Fruit fly (Drosophila melanogaster) whole organism, prepupa: ENCODE data around the gene kumpel.

Experiments used
- Blimp-1 ChIP-seq: fragments of 200-800 bp; sonication (Bioruptor generic); optimal IDR thresholded peaks from 3 replicates; lab custom pipeline; 2017; ENCODE audit warnings: missing biosample characterization, missing genetic modification characterization, mild to moderate bottlenecking, moderate library complexity, missing genetic modification reagents
- CG10669 ChIP-seq: fragments of 200-800 bp; sonication (Bioruptor generic); optimal IDR thresholded peaks from 3 replicates; lab custom pipeline; 2018; ENCODE audit warnings: missing biosample characterization, mild to moderate bottlenecking, missing genetic modification characterization, moderate library complexity
- CG11294 ChIP-seq: fragments of 200-800 bp; sonication (Bioruptor generic); IDR thresholded peaks from 2 replicates; pipeline ENCODE4 v1.3.6; 2022; ENCODE audit warnings: missing biosample characterization, missing genetic modification characterization
- CG11902 ChIP-seq: fragments of 200-800 bp; sonication (Bioruptor generic); optimal IDR thresholded peaks from 3 replicates; lab custom pipeline; 2016; ENCODE audit warnings: missing biosample characterization, missing genetic modification characterization
- CG15336 ChIP-seq: fragments of 200-800 bp; sonication (Bioruptor generic); IDR thresholded peaks from 2 replicates; pipeline ENCODE4 v1.3.6; 2022; ENCODE audit warnings: missing biosample characterization, missing genetic modification characterization
- CG1621 ChIP-seq: fragments of 200-800 bp; sonication (Bioruptor generic); optimal IDR thresholded peaks from 3 replicates; lab custom pipeline; 2018; ENCODE audit warnings: missing biosample characterization, mild to moderate bottlenecking, missing genetic modification characterization
- CG3032 ChIP-seq: fragments of 200-800 bp; optimal IDR thresholded peaks from 2 replicates; lab custom pipeline; 2019; ENCODE audit warnings: missing biosample characterization, mild to moderate bottlenecking, missing genetic modification characterization, moderate library complexity
- CG31627 ChIP-seq: fragments of 200-800 bp; sonication (Bioruptor generic); optimal IDR thresholded peaks from 3 replicates; lab custom pipeline; 2016; ENCODE audit warnings: missing biosample characterization, missing genetic modification characterization
- CG32006 ChIP-seq: fragments of 200-800 bp; sonication (Bioruptor generic); optimal IDR thresholded peaks from 3 replicates; lab custom pipeline; 2017; ENCODE audit warnings: missing biosample characterization, mild to moderate bottlenecking, missing genetic modification characterization
- CG3919 ChIP-seq: fragments of 200-800 bp; sonication (Bioruptor generic); optimal IDR thresholded peaks from 3 replicates; lab custom pipeline; 2016; ENCODE audit warnings: missing biosample characterization, missing genetic modification characterization
- CG4318 ChIP-seq: fragments of 200-800 bp; sonication (Bioruptor generic); optimal IDR thresholded peaks from 3 replicates; lab custom pipeline; 2017; ENCODE audit warnings: missing biosample characterization, mild to moderate bottlenecking, missing genetic modification characterization
- CG6163 ChIP-seq: fragments of 200-800 bp; sonication (Bioruptor generic); IDR thresholded peaks from 3 replicates; pipeline ENCODE4 v1.3.6; 2022; ENCODE audit warnings: missing biosample characterization, missing genetic modification characterization
- CG6276 ChIP-seq: fragments of 200-800 bp; sonication (Bioruptor generic); optimal IDR thresholded peaks from 2 replicates; lab custom pipeline; 2017; ENCODE audit warnings: missing biosample characterization, mild to moderate bottlenecking, missing genetic modification characterization
- CG6792 ChIP-seq: fragments of 200-800 bp; sonication (Bioruptor generic); optimal IDR thresholded peaks from 3 replicates; lab custom pipeline; 2016; ENCODE audit warnings: missing biosample characterization, missing genetic modification characterization
- CG6854 ChIP-seq: fragments of 200-800 bp; sonication (Bioruptor generic); optimal IDR thresholded peaks from 2 replicates; lab custom pipeline; 2017; ENCODE audit warnings: missing biosample characterization, mild to moderate bottlenecking, missing genetic modification characterization
- CG7368 ChIP-seq: fragments of 200-800 bp; sonication (Bioruptor generic); optimal IDR thresholded peaks from 3 replicates; lab custom pipeline; 2016; ENCODE audit warnings: missing biosample characterization, missing genetic modification characterization
- CG8119 ChIP-seq: fragments of 200-800 bp; sonication (Bioruptor generic); IDR thresholded peaks from 3 replicates; pipeline ENCODE4 v1.3.6; 2022; ENCODE audit warnings: missing biosample characterization, missing genetic modification characterization
- CG8319 ChIP-seq: fragments of 200-800 bp; sonication (Bioruptor generic); optimal IDR thresholded peaks from 3 replicates; lab custom pipeline; 2016; ENCODE audit warnings: missing biosample characterization, missing genetic modification characterization
- CG8632 ChIP-seq: fragments of 200-800 bp; sonication (Bioruptor generic); optimal IDR thresholded peaks from 3 replicates; lab custom pipeline; 2016; ENCODE audit warnings: missing biosample characterization, missing genetic modification characterization
- Eip75B ChIP-seq: fragments of 200-800 bp; sonication (Bioruptor generic); optimal IDR thresholded peaks from 3 replicates; lab custom pipeline; 2016; ENCODE audit warnings: missing biosample characterization, missing genetic modification characterization
- Eip78C ChIP-seq: fragments of 200-800 bp; sonication (Bioruptor generic); peaks from one replicate; lab custom pipeline; 2016; ENCODE audit warnings: missing biosample characterization, missing genetic modification characterization
- Ets21C ChIP-seq: fragments of 200-800 bp; sonication (Bioruptor generic); optimal IDR thresholded peaks from 3 replicates; lab custom pipeline; 2016; ENCODE audit warnings: missing biosample characterization, missing genetic modification characterization
- Ets96B ChIP-seq: fragments of 200-800 bp; optimal IDR thresholded peaks from 2 replicates; lab custom pipeline; 2019; ENCODE audit warnings: missing biosample characterization, mild to moderate bottlenecking, missing genetic modification characterization, moderate library complexity
- Gug ChIP-seq: fragments of 200-800 bp; sonication (Bioruptor generic); IDR thresholded peaks from 2 replicates; pipeline ENCODE4 v1.3.6; 2022; ENCODE audit warnings: missing biosample characterization, missing genetic modification characterization
- Hr39 ChIP-seq: fragments of 200-800 bp; sonication (Bioruptor generic); optimal IDR thresholded peaks from 2 replicates; lab custom pipeline; 2016; ENCODE audit warnings: missing biosample characterization, missing genetic modification characterization
- Hr4 ChIP-seq: fragments of 200-800 bp; sonication (Bioruptor generic); optimal IDR thresholded peaks from 3 replicates; lab custom pipeline; 2016; ENCODE audit warnings: missing biosample characterization, missing genetic modification characterization
- Met ChIP-seq: fragments of 200-800 bp; sonication (Bioruptor generic); optimal IDR thresholded peaks from 3 replicates; lab custom pipeline; 2016; ENCODE audit warnings: missing biosample characterization, missing genetic modification characterization
- OdsH ChIP-seq: fragments of 200-800 bp; sonication (Bioruptor generic); optimal IDR thresholded peaks from 3 replicates; lab custom pipeline; 2016; ENCODE audit warnings: missing biosample characterization, missing genetic modification characterization
- Smox ChIP-seq: fragments of 200-800 bp; sonication (Bioruptor generic); optimal IDR thresholded peaks from 3 replicates; lab custom pipeline; 2016; ENCODE audit warnings: missing biosample characterization, missing genetic modification characterization
- Sox14 ChIP-seq: fragments of 200-800 bp; sonication (Bioruptor generic); optimal IDR thresholded peaks from 3 replicates; lab custom pipeline; 2016; ENCODE audit warnings: missing biosample characterization, missing genetic modification characterization
- Sox15 ChIP-seq: fragments of 200-800 bp; sonication (Bioruptor generic); optimal IDR thresholded peaks from 3 replicates; lab custom pipeline; 2016; ENCODE audit warnings: missing biosample characterization, missing genetic modification characterization
- achi ChIP-seq: fragments of 200-800 bp; sonication (Bioruptor generic); optimal IDR thresholded peaks from 3 replicates; lab custom pipeline; 2016; ENCODE audit warnings: missing biosample characterization, missing genetic modification characterization
- dac ChIP-seq: fragments of 200-800 bp; sonication (Bioruptor generic); optimal IDR thresholded peaks from 2 replicates; lab custom pipeline; 2017; ENCODE audit warnings: missing biosample characterization, mild to moderate bottlenecking, missing genetic modification characterization
- dsx ChIP-seq: fragments of 200-800 bp; optimal IDR thresholded peaks from 3 replicates; lab custom pipeline; 2019; ENCODE audit warnings: missing biosample characterization, mild to moderate bottlenecking, missing genetic modification characterization, moderate library complexity; ENCODE audit not compliant: poor library complexity, severe bottlenecking
- esn ChIP-seq: fragments of 200-800 bp; sonication (Bioruptor generic); optimal IDR thresholded peaks from 2 replicates; lab custom pipeline; 2016; ENCODE audit warnings: missing biosample characterization, mild to moderate bottlenecking, missing genetic modification characterization, moderate library complexity
- fd59A ChIP-seq: fragments of 200-800 bp; sonication (Bioruptor generic); optimal IDR thresholded peaks from 2 replicates; lab custom pipeline; 2017; ENCODE audit warnings: missing biosample characterization, mild to moderate bottlenecking, missing genetic modification characterization, missing genetic modification reagents
- fkh ChIP-seq: fragments of 200-800 bp; sonication (Bioruptor generic); optimal IDR thresholded peaks from 3 replicates; lab custom pipeline; 2017; ENCODE audit warnings: missing biosample characterization, mild to moderate bottlenecking, missing genetic modification characterization, moderate library complexity
- lz ChIP-seq: fragments of 200-800 bp; sonication (Bioruptor generic); optimal IDR thresholded peaks from 3 replicates; lab custom pipeline; 2016; ENCODE audit warnings: missing biosample characterization, missing genetic modification characterization
- net ChIP-seq: fragments of 200-800 bp; sonication (Bioruptor generic); optimal IDR thresholded peaks from 3 replicates; lab custom pipeline; 2016; ENCODE audit warnings: missing biosample characterization, missing genetic modification characterization
- salr ChIP-seq, 2 experiments: fragments of 200-800 bp; sonication (Bioruptor generic); optimal IDR thresholded peaks; 3 replicates each; lab custom pipeline; 2016 to 2018; ENCODE audit warnings: missing biosample characterization in 2 of 2, missing genetic modification characterization in 2 of 2, mild to moderate bottlenecking in 1 of 2
- spab ChIP-seq: fragments of 200-800 bp; sonication (Bioruptor generic); optimal IDR thresholded peaks from 2 replicates; lab custom pipeline; 2017; ENCODE audit warnings: missing biosample characterization, mild to moderate bottlenecking, missing genetic modification characterization, missing genetic modification reagents
- topi ChIP-seq: fragments of 200-800 bp; sonication (Bioruptor generic); optimal IDR thresholded peaks from 3 replicates; lab custom pipeline; 2016; ENCODE audit warnings: missing biosample characterization, missing genetic modification characterization

kumpel gene

dm6 chr3R:25881915-25882314, 24.9 kb upstream of the kumpel start, which contains the start of gene SppL:
Gene SppL, plus strand, starts transcription at chr3R:25881984.
- TF ChIP-seq fkh (GFP tag; lab: Kevin White, UChicago) (peak; percentile 83), CG6854 (peak; percentile 18), Sox14 (GFP tag; lab: Kevin White, UChicago) (peak; percentile 73), Sox15 (GFP tag; lab: Kevin White, UChicago) (no peak), spab (GFP tag; lab: Kevin White, UChicago) (no peak)
- TF ChIP-seq, all 60 proteins: peak for 3

- peak; percentile 45; the same call in 2 of the 3 replicates for TF ChIP-seq CG8119 (GFP tag; lab: Robert Waterston, UW)
- TF ChIP-seq salr (GFP tag; optimal IDR thresholded peaks at IDR 0.05; lab: Kevin White, UChicago): peak in 1 of 2 experiments; percentile 3
- TF ChIP-seq CG4318 (GFP tag; lab: Kevin White, UChicago): peak; percentile 39
- TF ChIP-seq CG32006: peak; percentile 70
- no peak for TF ChIP-seq spab (GFP tag; lab: Kevin White, UChicago)
- TF ChIP-seq Hr4 (GFP tag; lab: Kevin White, UChicago): peak; percentile 47
- TF ChIP-seq achi: peak; percentile 8
- TF ChIP-seq CG6276: peak; percentile 50
- no peak for TF ChIP-seq CG7368 (GFP tag; lab: Kevin White, UChicago)
- no peak for TF ChIP-seq fd59A
- peak; percentile 58 for TF ChIP-seq Eip78C (GFP tag; lab: Kevin White, UChicago)
- TF ChIP-seq lz: no peak
- no peak for TF ChIP-seq CG31627
Observed at dm6 chr3R:25882606-25883266, 24.1 kb upstream of the kumpel start.

- TF ChIP-seq fkh (GFP tag; lab: Kevin White, UChicago) (peak; percentile 6), Blimp-1 (GFP tag; lab: Kevin White, UChicago) (no peak)
Observed at dm6 chr3R:25883877-25884276, 22.9 kb upstream of the kumpel start.

- no peak for TF ChIP-seq CG31627
- TF ChIP-seq Hr39: no peak
- no peak for TF ChIP-seq dac (GFP tag; lab: Kevin White, UChicago)
- TF ChIP-seq CG32006: peak; percentile 72
- TF ChIP-seq CG6854: no peak
- peak; percentile 48 for TF ChIP-seq Eip78C (GFP tag; lab: Kevin White, UChicago)
- peak; percentile 55 for TF ChIP-seq Met (GFP tag; lab: Kevin White, UChicago)
- peak; percentile 66 for TF ChIP-seq CG6276
- TF ChIP-seq salr (GFP tag; optimal IDR thresholded peaks at IDR 0.05; lab: Kevin White, UChicago): peak in 1 of 2 experiments; percentile 64
- peak; percentile 11 for TF ChIP-seq Eip75B (GFP tag; lab: Kevin White, UChicago)
- TF ChIP-seq CG3032 (tag; lab: Kevin White, UChicago): peak; percentile 26
- TF ChIP-seq CG11902: no peak
- no peak for TF ChIP-seq dsx (GFP tag; lab: Kevin White, UChicago)
- peak; percentile 50 for TF ChIP-seq Hr4 (GFP tag; lab: Kevin White, UChicago)
- peak; percentile 39 for TF ChIP-seq Smox
- peak; percentile 46; the same call in 1 of the 2 replicates for TF ChIP-seq Gug (GFP tag; lab: Robert Waterston, UW)
- TF ChIP-seq CG8319 (GFP tag; lab: Kevin White, UChicago): no peak
- TF ChIP-seq CG3919 (GFP tag; lab: Kevin White, UChicago): no peak
- peak; percentile 15 for TF ChIP-seq CG10669
- TF ChIP-seq Sox15 (GFP tag; lab: Kevin White, UChicago): no peak
- peak; percentile 25 for TF ChIP-seq lz
- TF ChIP-seq achi: peak; percentile 54
- TF ChIP-seq Blimp-1 (GFP tag; lab: Kevin White, UChicago): no peak
- TF ChIP-seq CG6163: peak; percentile 7; the same call in 1 of the 3 replicates
- no peak for TF ChIP-seq spab (GFP tag; lab: Kevin White, UChicago)
- TF ChIP-seq CG1621 (tag; lab: Kevin White, UChicago): no peak
- peak; percentile 44 for TF ChIP-seq topi (GFP tag; lab: Kevin White, UChicago)
- TF ChIP-seq Ets21C (GFP tag; lab: Kevin White, UChicago): no peak
- TF ChIP-seq esn (GFP tag; lab: Kevin White, UChicago): peak; percentile 55
- TF ChIP-seq Ets96B (tag; lab: Kevin White, UChicago): peak; percentile 31
- TF ChIP-seq fd59A: no peak
- TF ChIP-seq CG11294 (GFP tag; lab: Robert Waterston, UW): no peak
- peak; percentile 82 for TF ChIP-seq CG15336
- TF ChIP-seq OdsH (GFP tag; lab: Kevin White, UChicago): peak; percentile 34
- peak; percentile 21 for TF ChIP-seq CG6792 (GFP tag; lab: Kevin White, UChicago)
- peak; percentile 31 for TF ChIP-seq CG8632 (GFP tag; lab: Kevin White, UChicago)
- peak; percentile 56 for TF ChIP-seq net (GFP tag; lab: Kevin White, UChicago)
- peak; percentile 17 for TF ChIP-seq Sox14 (GFP tag; lab: Kevin White, UChicago)
Observed at dm6 chr3R:25884301-25884700, 22.5 kb upstream of the kumpel start.
